Fruit fly (Drosophila melanogaster) whole organism, embryonic: ENCODE measurements around the gene Pgm1.

Experiments used
- Adf1 ChIP-seq: fragments of 200-800 bp; sonication (Bioruptor generic); IDR thresholded peaks from 2 replicates; pipeline ENCODE4 v1.3.6; 2022; ENCODE audit warnings: missing biosample characterization, missing genetic modification characterization
- Atf6 ChIP-seq: fragments of 200-800 bp; sonication (Bioruptor generic); IDR thresholded peaks from 2 replicates; pipeline ENCODE4 v1.3.6; 2022; ENCODE audit warnings: missing biosample characterization, missing genetic modification characterization
- CG10209 ChIP-seq: fragments of 200-800 bp; sonication (Bioruptor generic); optimal IDR thresholded peaks from 3 replicates; lab custom pipeline; 2017; ENCODE audit warnings: missing biosample characterization, mild to moderate bottlenecking, missing genetic modification characterization, missing genetic modification reagents
- CG10431 ChIP-seq: fragments of 200-800 bp; sonication (Bioruptor generic); optimal IDR thresholded peaks from 3 replicates; lab custom pipeline; 2018; ENCODE audit warnings: missing biosample characterization, mild to moderate bottlenecking, missing genetic modification characterization
- CG13123 ChIP-seq: fragments of 200-800 bp; sonication (Bioruptor generic); optimal IDR thresholded peaks from 2 replicates; lab custom pipeline; 2016; ENCODE audit warnings: missing biosample characterization, missing genetic modification characterization
- CG13424 ChIP-seq: fragments of 200-800 bp; sonication (Bioruptor generic); optimal IDR thresholded peaks from 2 replicates; lab custom pipeline; 2019; ENCODE audit warnings: missing biosample characterization, mild to moderate bottlenecking, missing genetic modification characterization, moderate library complexity
- CG14050 ChIP-seq: fragments of 200-800 bp; sonication (Bioruptor generic); IDR thresholded peaks from 3 replicates; pipeline ENCODE4 v1.3.6; 2022; ENCODE audit warnings: missing biosample characterization, missing genetic modification characterization
- CG17186 ChIP-seq: fragments of 200-800 bp; sonication (Bioruptor generic); optimal IDR thresholded peaks from 3 replicates; lab custom pipeline; 2017; ENCODE audit warnings: missing biosample characterization, missing genetic modification reagents, missing genetic modification characterization
- CG2875 ChIP-seq: fragments of 200-800 bp; sonication (Bioruptor generic); optimal IDR thresholded peaks from 2 replicates; lab custom pipeline; 2017; ENCODE audit warnings: missing biosample characterization, mild to moderate bottlenecking, missing genetic modification characterization, missing genetic modification reagents
- CG31224 ChIP-seq: fragments of 200-800 bp; sonication (Bioruptor generic); IDR thresholded peaks from 2 replicates; pipeline ENCODE4 v1.3.6; 2022; ENCODE audit warnings: missing biosample characterization, missing genetic modification characterization
- CG33557 ChIP-seq: fragments of 200-800 bp; sonication (Bioruptor generic); optimal IDR thresholded peaks from 2 replicates; lab custom pipeline; 2019; ENCODE audit warnings: missing biosample characterization, mild to moderate bottlenecking, missing genetic modification characterization, moderate library complexity
- CG34376 ChIP-seq: fragments of 200-800 bp; sonication (Bioruptor generic); optimal IDR thresholded peaks from 2 replicates; lab custom pipeline; 2018; ENCODE audit warnings: missing biosample characterization, mild to moderate bottlenecking, missing genetic modification characterization
- CG3726 ChIP-seq: fragments of 200-800 bp; sonication (Bioruptor generic); IDR thresholded peaks from 3 replicates; pipeline ENCODE4, ENCODE4 v1.3.6; 2022; ENCODE audit warnings: missing biosample characterization, missing genetic modification characterization
- CG4617 ChIP-seq: fragments of 200-800 bp; sonication (Bioruptor generic); optimal IDR thresholded peaks from 3 replicates; lab custom pipeline; 2016; ENCODE audit warnings: missing biosample characterization, missing genetic modification characterization, borderline replicate concordance
- CG4730 ChIP-seq: fragments of 200-800 bp; sonication (Bioruptor generic); IDR thresholded peaks from 2 replicates; pipeline ENCODE4 v1.3.6; 2022; ENCODE audit warnings: missing biosample characterization, missing genetic modification characterization
- CG8290 ChIP-seq, 3 experiments: fragments of 200-800 bp; sonication (Bioruptor generic); optimal IDR thresholded peaks; 2 replicates each; lab custom pipeline; 2016 to 2019; ENCODE audit warnings: missing biosample characterization in 3 of 3, missing genetic modification characterization in 3 of 3, mild to moderate bottlenecking in 2 of 3, moderate library complexity in 1 of 3
- CG9609 ChIP-seq: fragments of 200-800 bp; sonication (Bioruptor generic); optimal IDR thresholded peaks from 3 replicates; lab custom pipeline; 2016; ENCODE audit warnings: missing biosample characterization, missing genetic modification characterization
- CG9817 ChIP-seq: fragments of 200-800 bp; sonication (Bioruptor generic); optimal IDR thresholded peaks from 2 replicates; lab custom pipeline; 2018; ENCODE audit warnings: missing biosample characterization, mild to moderate bottlenecking, missing genetic modification characterization, moderate library complexity
- Camta ChIP-seq: fragments of 200-800 bp; sonication (Bioruptor generic); optimal IDR thresholded peaks from 2 replicates; lab custom pipeline; 2016; ENCODE audit warnings: missing biosample characterization, missing genetic modification characterization
- D19A ChIP-seq: fragments of 200-800 bp; optimal IDR thresholded peaks from 3 replicates; lab custom pipeline; 2019; ENCODE audit warnings: missing biosample characterization, mild to moderate bottlenecking, missing genetic modification characterization, moderate library complexity
- Dip2 ChIP-seq: fragments of 200-800 bp; sonication (Bioruptor generic); IDR thresholded peaks from 2 replicates; pipeline ENCODE4 v1.3.6; 2022; ENCODE audit warnings: missing biosample characterization, missing genetic modification characterization
- Dll ChIP-seq: fragments of 200-800 bp; sonication (Bioruptor generic); IDR thresholded peaks from 4 replicates; pipeline ENCODE4 v1.3.6; 2022; ENCODE audit warnings: missing biosample characterization, missing genetic modification characterization; ENCODE audit not compliant: partially characterized antibody
- E2f1 ChIP-seq: fragments of 200-800 bp; sonication (Bioruptor generic); IDR thresholded peaks from 2 replicates; pipeline ENCODE4 v1.3.6; 2022; ENCODE audit warnings: missing biosample characterization, missing genetic modification characterization
- Gsc ChIP-seq: fragments of 200-800 bp; sonication (Bioruptor generic); IDR thresholded peaks from 2 replicates; pipeline ENCODE4 v1.3.6; 2022; ENCODE audit warnings: missing biosample characterization, missing genetic modification characterization
- Hmr ChIP-seq: fragments of 200-800 bp; sonication (Bioruptor generic); optimal IDR thresholded peaks from 3 replicates; lab custom pipeline; 2017; ENCODE audit warnings: mild to moderate bottlenecking, missing biosample characterization, missing genetic modification reagents, missing genetic modification characterization
- Max ChIP-seq: fragments of 200-800 bp; sonication (Bioruptor generic); optimal IDR thresholded peaks from 2 replicates; lab custom pipeline; 2016; ENCODE audit warnings: missing biosample characterization, mild to moderate bottlenecking, missing genetic modification characterization
- Nf-YB ChIP-seq: fragments of 200-800 bp; sonication (Bioruptor generic); optimal IDR thresholded peaks from 3 replicates; lab custom pipeline; 2019; ENCODE audit warnings: missing biosample characterization, mild to moderate bottlenecking, missing genetic modification characterization, moderate library complexity
- Oaz ChIP-seq: fragments of 200-800 bp; sonication (Bioruptor generic); IDR thresholded peaks from 2 replicates; pipeline ENCODE4 v1.3.6; 2022; ENCODE audit warnings: missing biosample characterization, missing genetic modification characterization
- Rfx ChIP-seq: fragments of 200-800 bp; sonication (Bioruptor generic); IDR thresholded peaks from 2 replicates; pipeline ENCODE4 v1.3.6; 2022; ENCODE audit warnings: missing biosample characterization, missing genetic modification characterization
- croc ChIP-seq: fragments of 200-800 bp; sonication (Bioruptor generic); conservative IDR thresholded peaks from 3 replicates; pipeline ENCODE4 v1.3.6; 2022; ENCODE audit warnings: missing biosample characterization, missing genetic modification characterization
- ems ChIP-seq: fragments of 200-800 bp; sonication (Bioruptor generic); optimal IDR thresholded peaks from 3 replicates; lab custom pipeline; 2016; ENCODE audit warnings: missing biosample characterization, missing genetic modification characterization
- eve ChIP-seq, 2 experiments: fragments of >200 bp; optimal IDR thresholded peaks; 2 replicates each; lab custom pipeline; 2017; ENCODE audit warnings: missing biosample characterization in 2 of 2, missing genetic modification characterization in 2 of 2
- ftz-f1 ChIP-seq: fragments of 200-800 bp; sonication (Bioruptor generic); optimal IDR thresholded peaks from 2 replicates; lab custom pipeline; 2016; ENCODE audit warnings: missing biosample characterization, missing genetic modification characterization
- gsb ChIP-seq: fragments of 200-800 bp; sonication (Bioruptor generic); IDR thresholded peaks from 2 replicates; pipeline ENCODE4 v1.3.6; 2022; ENCODE audit warnings: missing biosample characterization, missing genetic modification characterization
- her ChIP-seq: fragments of 200-800 bp; sonication (Bioruptor generic); optimal IDR thresholded peaks from 2 replicates; lab custom pipeline; 2016; ENCODE audit warnings: missing biosample characterization, missing genetic modification characterization
- hth ChIP-seq: fragments of >200 bp; optimal IDR thresholded peaks from 2 replicates; lab custom pipeline; 2017; ENCODE audit warnings: inconsistent platforms
- jing ChIP-seq: fragments of 200-800 bp; sonication (Bioruptor generic); optimal IDR thresholded peaks from 2 replicates; lab custom pipeline; 2018; ENCODE audit warnings: missing biosample characterization, mild to moderate bottlenecking, missing genetic modification characterization
- ken ChIP-seq: fragments of 200-800 bp; sonication (Bioruptor generic); IDR thresholded peaks from 3 replicates; pipeline ENCODE4 v1.3.6; 2022; ENCODE audit warnings: missing biosample characterization, missing genetic modification characterization
- lov ChIP-seq, 2 experiments: fragments of 200-800 bp in 1 of 2; fragments of >200 bp in 1 of 2; sonication (Bioruptor generic) in 1 of 2; IDR thresholded peaks in 1 of 2; optimal IDR thresholded peaks in 1 of 2; 2 replicates in 1 of 2; 3 replicates in 1 of 2; pipeline versions ENCODE4 v1.3.6 to Lab custom; 2017 to 2022; ENCODE audit warnings: missing biosample characterization in 1 of 2, missing genetic modification characterization in 1 of 2
- mld ChIP-seq: fragments of 200-800 bp; sonication (Bioruptor generic); IDR thresholded peaks from 3 replicates; pipeline ENCODE4 v1.3.6; 2022; ENCODE audit warnings: missing biosample characterization, missing genetic modification characterization; ENCODE audit not compliant: partially characterized antibody
- org-1 ChIP-seq: fragments of 200-800 bp; sonication (Bioruptor generic); optimal IDR thresholded peaks from 2 replicates; lab custom pipeline; 2017; ENCODE audit warnings: missing biosample characterization, missing genetic modification characterization
- phol ChIP-seq: fragments of 200-800 bp; sonication (Bioruptor generic); optimal IDR thresholded peaks from 3 replicates; lab custom pipeline; 2018; ENCODE audit warnings: missing biosample characterization, mild to moderate bottlenecking, missing genetic modification characterization, moderate library complexity
- pzg ChIP-seq: fragments of 200-800 bp; sonication (Bioruptor generic); optimal IDR thresholded peaks from 3 replicates; lab custom pipeline; 2018; ENCODE audit warnings: missing biosample characterization, mild to moderate bottlenecking, missing genetic modification characterization, moderate library complexity
- seq ChIP-seq: fragments of 200-800 bp; sonication (Bioruptor generic); IDR thresholded peaks from 2 replicates; pipeline ENCODE4 v1.3.6; 2022; ENCODE audit warnings: missing biosample characterization, missing genetic modification characterization
- sisA ChIP-seq: fragments of 200-800 bp; sonication (Bioruptor generic); IDR thresholded peaks from 2 replicates; pipeline ENCODE4 v1.3.6; 2022; ENCODE audit warnings: missing biosample characterization, missing genetic modification characterization
- tap ChIP-seq: fragments of 200-800 bp; optimal IDR thresholded peaks from 3 replicates; lab custom pipeline; 2019; ENCODE audit warnings: missing biosample characterization, mild to moderate bottlenecking, missing genetic modification characterization, moderate library complexity
- tgo ChIP-seq: fragments of 200-800 bp; sonication (Bioruptor generic); IDR thresholded peaks from 3 replicates; pipeline ENCODE4 v1.3.6; 2022; ENCODE audit warnings: missing biosample characterization, missing genetic modification characterization
- vfl ChIP-seq: fragments of 200-800 bp; sonication (Bioruptor generic); optimal IDR thresholded peaks from 2 replicates; lab custom pipeline; 2016; ENCODE audit warnings: missing biosample characterization, missing genetic modification characterization
- vnd ChIP-seq: fragments of 200-800 bp; sonication (Bioruptor generic); IDR thresholded peaks from 3 replicates; pipeline ENCODE4 v1.3.6; 2022; ENCODE audit warnings: missing biosample characterization, missing genetic modification characterization; ENCODE audit not compliant: partially characterized antibody

The Pgm1 gene

DNA sequence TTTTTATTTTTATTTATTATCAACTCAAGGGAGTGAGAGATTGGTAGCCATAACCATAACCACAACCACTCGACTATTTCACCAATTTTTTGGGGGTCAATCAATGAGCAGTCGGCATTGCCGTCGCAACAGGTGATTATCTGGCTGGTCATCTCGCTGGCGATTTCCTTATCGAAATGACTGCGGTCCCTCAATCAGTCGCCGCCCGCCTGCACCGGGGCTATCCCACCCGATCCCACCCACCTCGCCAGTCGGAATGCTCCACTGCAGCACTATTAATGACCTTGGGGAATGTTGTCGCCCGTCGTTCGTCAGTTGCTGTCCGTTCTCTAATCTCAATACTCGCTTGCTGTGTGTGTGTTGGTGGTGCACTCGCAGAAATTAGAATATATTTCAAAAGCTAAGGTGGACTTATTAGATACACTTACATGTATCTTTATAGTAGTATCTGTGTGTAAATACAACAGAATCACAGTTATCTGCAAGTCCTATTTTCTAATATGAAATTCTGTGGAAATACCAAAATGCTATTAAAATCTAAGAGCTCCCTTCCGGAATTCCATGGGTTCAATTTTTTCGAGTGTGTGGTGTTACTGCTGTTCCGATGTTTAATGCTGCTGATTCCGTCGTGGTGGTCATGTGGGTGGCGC lies 32.2 kb upstream of the Pgm1 start (continued):
- TF ChIP-seq CG9817 (tag; lab: Kevin White, UChicago), result peak; percentile 72
- peak; percentile 70 for TF ChIP-seq seq (GFP tag; lab: Robert Waterston, UW)
- TF ChIP-seq CG13424 (tag; lab: Kevin White, UChicago), result peak; percentile 77
- no peak for TF ChIP-seq mld (GFP tag; lab: Robert Waterston, UW)
- no peak for TF ChIP-seq CG4617 (GFP tag; lab: Kevin White, UChicago)
- TF ChIP-seq Rfx (GFP tag; lab: Robert Waterston, UW), result peak; percentile 69
- peak in 1 of 2 experiments; percentile 73 for TF ChIP-seq eve (GFP tag; optimal IDR thresholded peaks at IDR 0.05; lab: Kevin White, UChicago)
- TF ChIP-seq Dip2, result no peak
- TF ChIP-seq gsb, result no peak
- TF ChIP-seq CG33557, result no peak
- peak; percentile 64 for TF ChIP-seq D19A (tag; lab: Kevin White, UChicago)
- peak; percentile 22 for TF ChIP-seq jing (GFP tag; lab: Kevin White, UChicago)
- TF ChIP-seq CG13123 (GFP tag; lab: Kevin White, UChicago), result no peak
- peak; percentile 33 for TF ChIP-seq Nf-YB (GFP tag; lab: Kevin White, UChicago)
- peak; percentile 44 for TF ChIP-seq Camta (GFP tag; lab: Kevin White, UChicago)
- TF ChIP-seq CG34376 (GFP tag; lab: Kevin White, UChicago), result peak; percentile 47
- no peak for TF ChIP-seq Adf1 (GFP tag; lab: Robert Waterston, UW)
- TF ChIP-seq Hmr (GFP tag; lab: Kevin White, UChicago), result peak; percentile 81
- peak; percentile 24; the same call in 1 of the 3 replicates for TF ChIP-seq CG14050 (GFP tag; lab: Robert Waterston, UW)
- no peak for TF ChIP-seq CG31224 (GFP tag; lab: Robert Waterston, UW)
- TF ChIP-seq ken (GFP tag; lab: Robert Waterston, UW), result 0 out of 3 replicates have a peak, but pooled peaks have one; percentile 29
- TF ChIP-seq tgo (GFP tag; lab: Robert Waterston, UW), result peak; percentile 60; the same call in 2 of the 3 replicates
- TF ChIP-seq lov (optimal IDR thresholded peaks at IDR 0.05; lab: Kevin White, UChicago), result no peak
- TF ChIP-seq lov (GFP tag; IDR thresholded peaks at IDR 0.05; lab: Robert Waterston, UW), result no peak
- peak; percentile 48 for TF ChIP-seq tap (tag; lab: Kevin White, UChicago)
- TF ChIP-seq her (GFP tag; lab: Kevin White, UChicago), result peak; percentile 42
- peak; percentile 75 for TF ChIP-seq CG10209 (GFP tag; lab: Kevin White, UChicago)
- peak; percentile 19 for TF ChIP-seq ems (GFP tag; lab: Kevin White, UChicago)
- no peak for TF ChIP-seq CG10431 (GFP tag; lab: Kevin White, UChicago)
- no peak for TF ChIP-seq CG8290 (GFP tag; optimal IDR thresholded peaks at IDR 0.05; lab: Kevin White, UChicago)
- peak in 1 of 2 experiments; percentile 52 for TF ChIP-seq CG8290 (tag; optimal IDR thresholded peaks at IDR 0.05; lab: Kevin White, UChicago)
- TF ChIP-seq E2f1 (GFP tag; lab: Robert Waterston, UW), result peak; percentile 48
- TF ChIP-seq Gsc (GFP tag; lab: Robert Waterston, UW), result no peak
- peak; percentile 73 for TF ChIP-seq CG9609 (GFP tag; lab: Kevin White, UChicago)
- TF ChIP-seq pzg, result no peak
- TF ChIP-seq croc (GFP tag; lab: Robert Waterston, UW), result peak; percentile 41; the same call in 2 of the 3 replicates
- no peak for TF ChIP-seq hth (lab: Kevin White, UChicago)
- TF ChIP-seq ftz-f1 (GFP tag; lab: Kevin White, UChicago), result peak; percentile 11
- peak; percentile 48; the same call in 1 of the 2 replicates for TF ChIP-seq sisA
- TF ChIP-seq CG3726 (GFP tag; lab: Robert Waterston, UW), result 0 out of 3 replicates have a peak, but pooled peaks have one; percentile 24
- no peak for TF ChIP-seq CG2875
- peak; percentile 67 for TF ChIP-seq phol (tag; lab: Kevin White, UChicago)
- TF ChIP-seq Max (GFP tag; lab: Kevin White, UChicago), result peak; percentile 25
- 0 out of 3 replicates have a peak, but pooled peaks have one; percentile 16 for TF ChIP-seq vnd (GFP tag; lab: Robert Waterston, UW)
- peak; percentile 74 for TF ChIP-seq org-1 (GFP tag; lab: Kevin White, UChicago)
- TF ChIP-seq vfl (GFP tag; lab: Kevin White, UChicago), result no peak
- TF ChIP-seq Atf6 (GFP tag; lab: Robert Waterston, UW), result peak; percentile 72
- TF ChIP-seq CG17186 (GFP tag; lab: Kevin White, UChicago), result no peak
- TF ChIP-seq Oaz, result peak; percentile 13; the same call in 1 of the 2 replicates
- TF ChIP-seq Dll (GFP tag; lab: Robert Waterston, UW), result no peak
- peak; percentile 32; the same call in 1 of the 2 replicates for TF ChIP-seq CG4730
